Fruit fly (Drosophila melanogaster) whole organism, prepupa: ENCODE results near the gene CG15198.

ENCODE experiments used
- CG11902 ChIP-seq: fragments of 200-800 bp; sonication (Bioruptor generic); optimal IDR thresholded peaks from 3 replicates; lab custom pipeline; 2016; ENCODE audit warnings: missing biosample characterization, missing genetic modification characterization
- CG16779 ChIP-seq: fragments of 200-800 bp; sonication (Bioruptor generic); optimal IDR thresholded peaks from 3 replicates; lab custom pipeline; 2017; ENCODE audit warnings: missing biosample characterization, mild to moderate bottlenecking, missing genetic modification characterization

DNA sequence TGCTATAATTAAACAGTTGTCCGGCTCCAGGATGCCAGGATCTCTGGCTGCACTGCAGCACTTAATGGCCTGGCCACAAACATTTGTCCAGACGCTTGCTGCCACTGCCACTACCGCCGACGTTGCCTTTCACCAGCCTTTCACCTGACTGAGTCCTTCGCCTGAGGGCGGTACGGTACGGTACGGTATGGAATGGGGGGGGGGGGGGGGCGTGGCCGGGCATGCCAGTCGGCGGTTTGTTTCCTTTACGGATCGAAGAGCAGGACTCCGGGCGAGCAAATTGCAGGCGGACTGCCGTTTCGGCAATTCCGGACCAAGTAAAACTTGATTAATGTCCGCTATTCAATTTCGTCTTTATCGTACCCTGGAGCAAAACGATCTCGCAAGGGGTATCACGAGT lies 44.9 kb upstream of the CG15198 start:
- no peak for TF ChIP-seq CG16779 (tag; lab: Kevin White, UChicago)
- TF ChIP-seq CG11902: no peak
